Fruit fly (Drosophila melanogaster) whole organism, embryonic: ENCODE data around the gene Hr4.
A peak's percentile ranks its signal among the peaks of the same experiment; 100 is the strongest.

Experiments
- CG10431 ChIP-seq: fragments of 200-800 bp; sonication (Bioruptor generic); optimal IDR thresholded peaks from 3 replicates; lab custom pipeline; 2018; ENCODE audit warnings: missing biosample characterization, mild to moderate bottlenecking, missing genetic modification characterization
- CG10565 ChIP-seq: fragments of 200-800 bp; sonication (Bioruptor generic); optimal IDR thresholded peaks from 3 replicates; lab custom pipeline; 2016; ENCODE audit warnings: missing biosample characterization, mild to moderate bottlenecking, missing genetic modification characterization
- CG10959 ChIP-seq: fragments of 200-800 bp; sonication (Bioruptor generic); IDR thresholded peaks from 2 replicates; pipeline ENCODE4 v1.3.6; 2022; ENCODE audit warnings: missing biosample characterization, missing genetic modification characterization
- CG14710 ChIP-seq: fragments of 200-800 bp; sonication (Bioruptor generic); optimal IDR thresholded peaks from 3 replicates; lab custom pipeline; 2019; ENCODE audit warnings: missing biosample characterization, mild to moderate bottlenecking, missing genetic modification characterization, moderate library complexity
- CG1529 ChIP-seq: fragments of 200-800 bp; sonication (Bioruptor generic); optimal IDR thresholded peaks from 3 replicates; lab custom pipeline; 2018; ENCODE audit warnings: missing biosample characterization, missing genetic modification characterization
- CG15601 ChIP-seq: fragments of 200-800 bp; sonication (Bioruptor generic); optimal IDR thresholded peaks from 3 replicates; lab custom pipeline; 2019; ENCODE audit warnings: missing biosample characterization, mild to moderate bottlenecking, missing genetic modification characterization, moderate library complexity
- CG1602 ChIP-seq: fragments of 200-800 bp; sonication (Bioruptor generic); optimal IDR thresholded peaks from 3 replicates; lab custom pipeline; 2016; ENCODE audit warnings: missing biosample characterization, missing genetic modification characterization
- CG16813 ChIP-seq: fragments of 200-800 bp; sonication (Bioruptor generic); IDR thresholded peaks from 3 replicates; pipeline ENCODE4 v1.3.6; 2022; ENCODE audit warnings: missing biosample characterization, missing genetic modification characterization; ENCODE audit not compliant: partially characterized antibody
- CG17359 ChIP-seq: fragments of 200-800 bp; sonication (Bioruptor generic); optimal IDR thresholded peaks from 3 replicates; lab custom pipeline; 2018; ENCODE audit warnings: missing biosample characterization, mild to moderate bottlenecking, missing genetic modification characterization, moderate library complexity
- CG17385 ChIP-seq: fragments of 200-800 bp; sonication (Bioruptor generic); optimal IDR thresholded peaks from 3 replicates; lab custom pipeline; 2018; ENCODE audit warnings: missing biosample characterization, mild to moderate bottlenecking, missing genetic modification characterization
- CG18476 ChIP-seq: fragments of 200-800 bp; sonication (Bioruptor generic); optimal IDR thresholded peaks from 2 replicates; lab custom pipeline; 2016; ENCODE audit warnings: missing biosample characterization, mild to moderate bottlenecking, missing genetic modification characterization
- CG2116 ChIP-seq: fragments of 200-800 bp; sonication (Bioruptor generic); optimal IDR thresholded peaks from 3 replicates; lab custom pipeline; 2018; ENCODE audit warnings: missing biosample characterization, mild to moderate bottlenecking, missing genetic modification characterization
- CG2678 ChIP-seq: fragments of 200-800 bp; sonication (Bioruptor generic); optimal IDR thresholded peaks from 3 replicates; lab custom pipeline; 2019; ENCODE audit warnings: missing biosample characterization, mild to moderate bottlenecking, missing genetic modification characterization, moderate library complexity
- CG30020 ChIP-seq: fragments of 200-800 bp; optimal IDR thresholded peaks from 2 replicates; lab custom pipeline; 2019; ENCODE audit warnings: missing biosample characterization, mild to moderate bottlenecking, missing genetic modification characterization, moderate library complexity
- CG31224 ChIP-seq: fragments of 200-800 bp; sonication (Bioruptor generic); IDR thresholded peaks from 2 replicates; pipeline ENCODE4 v1.3.6; 2022; ENCODE audit warnings: missing biosample characterization, missing genetic modification characterization
- CG31441 ChIP-seq: fragments of 200-800 bp; sonication (Bioruptor generic); IDR thresholded peaks from 2 replicates; pipeline ENCODE4 v1.3.6; 2022; ENCODE audit warnings: missing biosample characterization, missing genetic modification characterization
- CG3163 ChIP-seq: fragments of 200-800 bp; sonication (Bioruptor generic); optimal IDR thresholded peaks from 3 replicates; lab custom pipeline; 2016; ENCODE audit warnings: missing biosample characterization, missing genetic modification characterization
- CG34376 ChIP-seq: fragments of 200-800 bp; sonication (Bioruptor generic); optimal IDR thresholded peaks from 2 replicates; lab custom pipeline; 2018; ENCODE audit warnings: missing biosample characterization, mild to moderate bottlenecking, missing genetic modification characterization
- CG4730 ChIP-seq: fragments of 200-800 bp; sonication (Bioruptor generic); IDR thresholded peaks from 2 replicates; pipeline ENCODE4 v1.3.6; 2022; ENCODE audit warnings: missing biosample characterization, missing genetic modification characterization
- Dip2 ChIP-seq: fragments of 200-800 bp; sonication (Bioruptor generic); IDR thresholded peaks from 2 replicates; pipeline ENCODE4 v1.3.6; 2022; ENCODE audit warnings: missing biosample characterization, missing genetic modification characterization
- Dip3 ChIP-seq: fragments of 200-800 bp; sonication (Bioruptor generic); optimal IDR thresholded peaks from 3 replicates; lab custom pipeline; 2016; ENCODE audit warnings: missing biosample characterization, missing genetic modification characterization
- Drgx ChIP-seq: fragments of 200-800 bp; sonication (Bioruptor generic); IDR thresholded peaks from 2 replicates; pipeline ENCODE4 v1.3.6; 2022; ENCODE audit warnings: missing biosample characterization, missing genetic modification characterization
- E2f1 ChIP-seq: fragments of 200-800 bp; sonication (Bioruptor generic); IDR thresholded peaks from 2 replicates; pipeline ENCODE4 v1.3.6; 2022; ENCODE audit warnings: missing biosample characterization, missing genetic modification characterization
- Fer1 ChIP-seq: fragments of 200-800 bp; sonication (Bioruptor generic); optimal IDR thresholded peaks from 2 replicates; lab custom pipeline; 2017; ENCODE audit warnings: missing biosample characterization, mild to moderate bottlenecking, missing genetic modification characterization
- Gug ChIP-seq: fragments of 200-800 bp; sonication (Bioruptor generic); IDR thresholded peaks from 4 replicates; pipeline ENCODE4 v1.3.6; 2022; ENCODE audit warnings: missing biosample characterization, missing genetic modification characterization
- NK7.1 ChIP-seq: fragments of 200-800 bp; sonication (Bioruptor generic); optimal IDR thresholded peaks from 3 replicates; lab custom pipeline; 2016; ENCODE audit warnings: missing biosample characterization, missing genetic modification characterization
- Oli ChIP-seq: fragments of 200-800 bp; sonication (Bioruptor generic); optimal IDR thresholded peaks from 2 replicates; lab custom pipeline; 2018; ENCODE audit warnings: missing biosample characterization, mild to moderate bottlenecking, missing genetic modification characterization, moderate library complexity
- Rfx ChIP-seq: fragments of 200-800 bp; sonication (Bioruptor generic); IDR thresholded peaks from 2 replicates; pipeline ENCODE4 v1.3.6; 2022; ENCODE audit warnings: missing biosample characterization, missing genetic modification characterization
- Scr ChIP-seq: fragments of 200-800 bp; sonication (Bioruptor generic); IDR thresholded peaks from 2 replicates; pipeline ENCODE4 v1.3.6; 2022; ENCODE audit warnings: missing biosample characterization, missing genetic modification characterization; ENCODE audit not compliant: partially characterized antibody
- Trl ChIP-seq, 3 experiments: fragments of >200 bp in 2 of 3; fragments of 200-800 bp in 1 of 3; sonication (Bioruptor generic) in 1 of 3; optimal IDR thresholded peaks; 2 replicates in 1 of 3; 3 replicates in 2 of 3; lab custom pipeline; 2016 to 2017; ENCODE audit warnings: missing biosample characterization in 1 of 3, missing genetic modification characterization in 1 of 3
- bcd ChIP-seq: fragments of 200-800 bp; sonication (Bioruptor generic); optimal IDR thresholded peaks from 2 replicates; lab custom pipeline; 2017; ENCODE audit warnings: missing biosample characterization, mild to moderate bottlenecking, missing genetic modification characterization
- bsh ChIP-seq, 2 experiments: fragments of 200-800 bp; sonication (Bioruptor generic); optimal IDR thresholded peaks; 2 replicates each; lab custom pipeline; 2017 to 2018; ENCODE audit warnings: mild to moderate bottlenecking in 2 of 2, missing biosample characterization in 2 of 2, missing genetic modification characterization in 2 of 2, moderate library complexity in 1 of 2
- corto ChIP-seq: fragments of 200-800 bp; sonication (Bioruptor generic); optimal IDR thresholded peaks from 2 replicates; lab custom pipeline; 2016; ENCODE audit warnings: missing biosample characterization, mild to moderate bottlenecking, missing genetic modification characterization, moderate library complexity
- dpn ChIP-seq, 2 experiments: fragments of 200-800 bp; sonication (Bioruptor generic); optimal IDR thresholded peaks; 3 replicates each; lab custom pipeline; 2016; ENCODE audit warnings: missing biosample characterization in 2 of 2, missing genetic modification characterization in 2 of 2
- ewg ChIP-seq: fragments of 200-800 bp; sonication (Bioruptor generic); optimal IDR thresholded peaks from 3 replicates; lab custom pipeline; 2017; ENCODE audit warnings: mild to moderate bottlenecking, missing biosample characterization, missing genetic modification reagents, missing genetic modification characterization
- grau ChIP-seq: fragments of 200-800 bp; optimal IDR thresholded peaks from 3 replicates; lab custom pipeline; 2019; ENCODE audit warnings: missing biosample characterization, mild to moderate bottlenecking, missing genetic modification characterization, moderate library complexity
- klu ChIP-seq: fragments of 200-800 bp; sonication (Bioruptor generic); IDR thresholded peaks from 2 replicates; pipeline ENCODE4 v1.3.6; 2022; ENCODE audit warnings: missing biosample characterization, missing genetic modification characterization
- lbe ChIP-seq: fragments of 200-800 bp; sonication (Bioruptor generic); optimal IDR thresholded peaks from 2 replicates; lab custom pipeline; 2016; ENCODE audit warnings: missing biosample characterization, mild to moderate bottlenecking, missing genetic modification characterization
- otp ChIP-seq: fragments of 200-800 bp; sonication (Bioruptor generic); IDR thresholded peaks from 3 replicates; pipeline ENCODE4, ENCODE4 v1.3.6; 2022; ENCODE audit warnings: missing biosample characterization, missing genetic modification characterization
- phol ChIP-seq: fragments of 200-800 bp; sonication (Bioruptor generic); optimal IDR thresholded peaks from 3 replicates; lab custom pipeline; 2018; ENCODE audit warnings: missing biosample characterization, mild to moderate bottlenecking, missing genetic modification characterization, moderate library complexity
- row ChIP-seq: fragments of 200-800 bp; sonication (Bioruptor generic); IDR thresholded peaks from 3 replicates; pipeline ENCODE4 v1.3.6; 2022; ENCODE audit warnings: missing biosample characterization, missing genetic modification characterization
- shn ChIP-seq: fragments of 200-800 bp; sonication (Bioruptor generic); optimal IDR thresholded peaks from 3 replicates; lab custom pipeline; 2016; ENCODE audit warnings: missing biosample characterization, missing genetic modification characterization
- sima ChIP-seq: fragments of 200-800 bp; sonication (Bioruptor generic); optimal IDR thresholded peaks from 2 replicates; lab custom pipeline; 2016; ENCODE audit warnings: missing biosample characterization, missing genetic modification characterization
- sisA ChIP-seq: fragments of 200-800 bp; sonication (Bioruptor generic); IDR thresholded peaks from 2 replicates; pipeline ENCODE4 v1.3.6; 2022; ENCODE audit warnings: missing biosample characterization, missing genetic modification characterization
- stwl ChIP-seq: fragments of 200-800 bp; sonication (Bioruptor generic); optimal IDR thresholded peaks from 3 replicates; lab custom pipeline; 2018; ENCODE audit warnings: missing biosample characterization, mild to moderate bottlenecking, missing genetic modification characterization, moderate library complexity
- toy ChIP-seq: fragments of 200-800 bp; sonication (Bioruptor generic); IDR thresholded peaks from 2 replicates; pipeline ENCODE4 v1.3.6; 2022; ENCODE audit warnings: missing biosample characterization, missing genetic modification characterization
- vnd ChIP-seq: fragments of 200-800 bp; sonication (Bioruptor generic); IDR thresholded peaks from 3 replicates; pipeline ENCODE4 v1.3.6; 2022; ENCODE audit warnings: missing biosample characterization, missing genetic modification characterization; ENCODE audit not compliant: partially characterized antibody
- vvl ChIP-seq: fragments of 200-800 bp; sonication (Bioruptor generic); IDR thresholded peaks from 2 replicates; pipeline ENCODE4 v1.3.6; 2022; ENCODE audit warnings: missing biosample characterization, missing genetic modification characterization
- wor ChIP-seq: fragments of 200-800 bp; sonication (Bioruptor generic); IDR thresholded peaks from 2 replicates; pipeline ENCODE4 v1.3.6; 2022; ENCODE audit warnings: missing biosample characterization, missing genetic modification characterization

The Hr4 gene

DNA sequence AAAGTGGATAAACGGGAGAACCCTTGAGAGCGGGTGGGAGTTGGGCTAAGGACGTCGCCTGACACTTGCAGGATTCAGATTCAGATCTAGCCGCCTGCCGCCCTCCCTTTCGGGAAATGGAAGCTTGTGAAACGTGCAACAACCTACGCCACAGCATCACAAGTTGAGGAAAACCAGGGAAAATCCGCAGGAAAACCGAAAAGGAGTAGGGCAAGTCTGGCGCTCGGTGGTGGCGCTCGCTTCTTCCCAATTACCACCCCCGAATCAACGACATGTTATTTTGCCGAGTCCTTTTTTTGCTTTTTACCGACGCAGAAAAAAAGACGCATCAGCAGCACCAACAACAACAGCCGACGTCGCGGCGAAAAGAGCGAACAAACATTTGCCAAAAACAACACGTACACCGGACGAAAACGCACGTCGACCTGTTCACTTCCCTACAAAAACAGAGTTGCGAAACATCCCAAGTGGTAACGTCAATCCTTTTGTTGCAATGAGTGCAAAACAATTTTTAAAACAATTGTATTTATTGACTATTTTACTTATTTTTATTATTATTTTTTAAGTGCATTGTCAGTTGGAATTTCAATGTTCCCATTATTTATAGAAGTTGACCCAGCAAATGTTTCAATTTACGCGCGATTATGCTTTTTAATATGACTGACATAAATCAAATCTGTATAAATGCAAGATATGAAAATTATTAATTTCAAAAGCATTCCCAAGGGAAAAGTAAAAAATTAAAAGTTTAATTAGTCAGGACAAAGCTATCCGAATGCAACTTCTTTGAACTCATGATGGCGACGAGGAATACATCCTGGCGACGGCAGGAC lies 69.8 kb downstream of the Hr4 start (continued):
- TF ChIP-seq CG10959, result no peak
- no peak for TF ChIP-seq Fer1 (GFP tag; lab: Kevin White, UChicago)
- 0 out of 2 replicates have a peak, but pooled peaks have one; percentile 24 for TF ChIP-seq klu (GFP tag; lab: Robert Waterston, UW)
- no peak for TF ChIP-seq toy (GFP tag; lab: Robert Waterston, UW)
- no peak for TF ChIP-seq shn (GFP tag; lab: Kevin White, UChicago)
- no peak for TF ChIP-seq otp (GFP tag; lab: Robert Waterston, UW)
- no peak for TF ChIP-seq Trl (optimal IDR thresholded peaks at IDR 0.05; lab: Kevin White, UChicago)
- no peak for TF ChIP-seq Trl (GFP tag; optimal IDR thresholded peaks at IDR 0.05; lab: Kevin White, UChicago)
- peak; percentile 80 for TF ChIP-seq vvl (GFP tag; lab: Robert Waterston, UW)
- peak; percentile 49 for TF ChIP-seq E2f1 (GFP tag; lab: Robert Waterston, UW)
- TF ChIP-seq CG18476 (GFP tag; lab: Kevin White, UChicago), result no peak
- TF ChIP-seq CG17385 (GFP tag; lab: Kevin White, UChicago), result peak; percentile 47
- peak; percentile 71 for TF ChIP-seq Rfx (GFP tag; lab: Robert Waterston, UW)
- TF ChIP-seq CG15601 (tag; lab: Kevin White, UChicago), result no peak
- TF ChIP-seq CG1602 (GFP tag; lab: Kevin White, UChicago), result peak; percentile 22
- peak; percentile 64 for TF ChIP-seq CG2678 (tag; lab: Kevin White, UChicago)
- no peak for TF ChIP-seq CG2116 (GFP tag; lab: Kevin White, UChicago)
- peak; percentile 54 for TF ChIP-seq Oli
- TF ChIP-seq ewg (GFP tag; lab: Kevin White, UChicago), result peak; percentile 32
- TF ChIP-seq lbe (GFP tag; lab: Kevin White, UChicago), result no peak
- TF ChIP-seq sima (GFP tag; lab: Kevin White, UChicago), result no peak
- TF ChIP-seq Gug (GFP tag; lab: Robert Waterston, UW), result peak; percentile 71
- TF ChIP-seq CG14710, result no peak
- peak; percentile 8 for TF ChIP-seq Dip3 (GFP tag; lab: Kevin White, UChicago)
- TF ChIP-seq CG16813, result no peak
- TF ChIP-seq NK7.1, result no peak
- no peak for TF ChIP-seq CG30020 (tag; lab: Kevin White, UChicago)
- no peak for TF ChIP-seq corto (GFP tag; lab: Kevin White, UChicago)
- peak; percentile 84 for TF ChIP-seq row
- TF ChIP-seq phol, result peak; percentile 44
- no peak for TF ChIP-seq CG10431 (GFP tag; lab: Kevin White, UChicago)
- TF ChIP-seq CG17359 (tag; lab: Kevin White, UChicago), result peak; percentile 55
- TF ChIP-seq bcd, result peak; percentile 61
- no peak for TF ChIP-seq CG1529
- peak; percentile 45 for TF ChIP-seq Drgx (GFP tag; lab: Robert Waterston, UW)
- TF ChIP-seq CG31224 (GFP tag; lab: Robert Waterston, UW), result peak; percentile 47; the same call in 1 of the 2 replicates
- 0 out of 2 replicates have a peak, but pooled peaks have one; percentile 43 for TF ChIP-seq CG4730 (GFP tag; lab: Robert Waterston, UW)
- TF ChIP-seq CG3163, result no peak
- peak in 1 of 2 experiments; percentile 61 for TF ChIP-seq bsh (GFP tag; optimal IDR thresholded peaks at IDR 0.05; lab: Kevin White, UChicago)
- peak; percentile 63 for TF ChIP-seq CG31441 (GFP tag; lab: Robert Waterston, UW)
- TF ChIP-seq Dip2, result no peak
- TF ChIP-seq stwl (tag; lab: Kevin White, UChicago), result no peak
- no peak for TF ChIP-seq CG10565
- peak; percentile 54 for TF ChIP-seq grau (tag; lab: Kevin White, UChicago)
- peak; percentile 44; the same call in 1 of the 2 replicates for TF ChIP-seq wor (GFP tag; lab: Robert Waterston, UW)
- no peak for TF ChIP-seq Scr (GFP tag; lab: Robert Waterston, UW)
- TF ChIP-seq CG34376 (GFP tag; lab: Kevin White, UChicago), result no peak
- TF ChIP-seq vnd (GFP tag; lab: Robert Waterston, UW), result no peak
- TF ChIP-seq sisA (GFP tag; lab: Robert Waterston, UW), result peak; percentile 66
- TF ChIP-seq dpn (GFP tag; optimal IDR thresholded peaks at IDR 0.05; lab: Kevin White, UChicago), result peak in 1 of 2 experiments; percentile 60
